Worm (Caenorhabditis elegans): ENCODE data around the gene C25E10.7.

The C25E10.7 gene

DNA sequence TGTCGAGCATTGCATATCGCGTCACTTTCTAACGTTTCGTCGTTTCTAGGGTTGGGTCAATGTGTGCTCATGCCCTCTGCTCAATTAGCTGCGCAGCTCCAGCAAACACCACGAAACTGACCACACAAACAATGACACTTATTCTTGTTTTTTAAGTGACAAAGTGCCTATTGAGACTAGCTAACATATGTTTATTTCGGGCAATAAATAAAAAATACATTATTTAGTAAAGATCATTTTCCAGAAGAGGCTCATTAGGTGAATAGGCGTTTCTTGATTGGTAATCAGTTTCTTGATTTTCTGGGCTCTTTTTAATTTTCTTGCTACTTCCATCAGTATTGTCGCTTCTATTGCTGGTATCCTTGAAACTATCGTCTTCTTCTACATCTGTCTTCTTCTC lies 18.7 kb upstream of the C25E10.7 start, which contains the start of gene T27E4.5:
T27E4.5 (minus strand) TSS at position 101 of the 400 bp plus-strand sequence.
- TF ChIP-seq aha-1 (tag) (peak; percentile 31), mxl-2 (GFP tag; conservative IDR thresholded peaks at IDR 0.05) (no peak), ceh-20 (GFP tag; IDR thresholded peaks at IDR 0.05) (no peak)

DNA sequence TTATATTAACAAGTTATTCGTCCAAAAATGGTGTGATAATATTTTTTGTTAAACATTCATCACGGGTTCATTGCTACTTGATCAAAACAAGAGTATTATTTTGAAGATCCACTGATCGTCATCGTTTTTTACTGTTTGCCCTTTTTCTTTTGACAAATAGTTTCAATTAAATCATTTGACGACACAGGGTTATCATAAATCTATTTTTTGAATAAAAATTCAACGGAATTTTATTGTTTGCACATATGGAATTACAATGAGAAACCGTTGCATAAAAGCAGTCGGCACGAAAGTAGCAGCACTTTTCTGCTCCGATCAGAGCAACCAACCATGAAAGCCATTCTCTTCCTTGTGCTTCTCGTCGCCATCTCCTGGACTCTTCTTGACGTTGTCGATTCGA lies 16.7 kb upstream of the C25E10.7 start, which contains the start of gene fip-2:
fip-2 (plus strand) TSS at position 301 of the 400 bp plus-strand sequence.
- TF ChIP-seq dve-1 (tag; optimal IDR thresholded peaks at IDR 0.05; ENCODE audit: insufficient read depth) (no peak), vab-7 (GFP tag; IDR thresholded peaks at IDR 0.05) (no peak), duxl-1 (tag; optimal IDR thresholded peaks at IDR 0.05; ENCODE audit: poor library complexity) (no peak), nhr-28 (tag; optimal IDR thresholded peaks at IDR 0.05) (no peak), dmd-9 (GFP tag; IDR thresholded peaks at IDR 0.05) (no peak), ceh-82 (tag; optimal IDR thresholded peaks at IDR 0.05) (no peak), ceh-62 (tag; optimal IDR thresholded peaks at IDR 0.05) (no peak), lin-29 (GFP tag; IDR thresholded peaks at IDR 0.05) (no peak), Y48G9A.11 (GFP tag; IDR thresholded peaks at IDR 0.05) (no peak), fos-1 (tag; optimal IDR thresholded peaks at IDR 0.05) (no peak), skn-1 (tag; optimal IDR thresholded peaks at IDR 0.05) (no peak), php-3 (GFP tag; IDR thresholded peaks at IDR 0.05) (no peak), spr-3 (GFP tag; optimal IDR thresholded peaks at IDR 0.05) (no peak), tag-97 (GFP tag; IDR thresholded peaks at IDR 0.05) (no peak), rbr-2 (tag; optimal IDR thresholded peaks at IDR 0.05) (no peak), mdl-1 (tag; optimal IDR thresholded peaks at IDR 0.05) (no peak), lsy-2 (tag; optimal IDR thresholded peaks at IDR 0.05) (no peak), jun-1 (tag; optimal IDR thresholded peaks at IDR 0.05) (no peak), ama-1 (optimal IDR thresholded peaks at IDR 0.05) (no peak), daf-16 (GFP tag; optimal IDR thresholded peaks at IDR 0.05) (no peak), daf-16 (tag; optimal IDR thresholded peaks at IDR 0.05) (no peak)

DNA sequence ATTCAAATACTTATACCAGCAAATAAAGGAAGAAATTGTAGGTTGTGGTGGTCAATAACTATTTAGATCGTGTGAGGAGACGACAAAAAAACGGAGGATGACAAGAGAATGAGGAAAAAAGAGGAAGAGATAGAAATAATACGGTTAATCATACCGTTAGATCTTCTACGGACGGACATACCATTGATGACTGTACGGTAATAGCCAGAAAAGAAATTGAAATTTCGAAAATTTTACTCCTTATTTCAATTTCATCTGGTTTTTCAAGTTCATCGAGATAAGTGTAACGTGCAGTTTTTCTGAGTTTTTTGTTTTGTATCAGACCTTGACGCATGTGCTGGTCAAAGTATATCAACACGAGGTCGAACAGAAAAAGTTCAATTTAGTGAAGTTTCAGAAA lies 14.9 kb upstream of the C25E10.7 start:
- TF ChIP-seq zip-2 (tag; optimal IDR thresholded peaks at IDR 0.05) (no peak), unc-62 (GFP tag; optimal IDR thresholded peaks at IDR 0.05 in 1 of 2) (peak in 1 of 2 experiments; percentile 13), unc-62 (tag; optimal IDR thresholded peaks at IDR 0.05) (no peak)

DNA sequence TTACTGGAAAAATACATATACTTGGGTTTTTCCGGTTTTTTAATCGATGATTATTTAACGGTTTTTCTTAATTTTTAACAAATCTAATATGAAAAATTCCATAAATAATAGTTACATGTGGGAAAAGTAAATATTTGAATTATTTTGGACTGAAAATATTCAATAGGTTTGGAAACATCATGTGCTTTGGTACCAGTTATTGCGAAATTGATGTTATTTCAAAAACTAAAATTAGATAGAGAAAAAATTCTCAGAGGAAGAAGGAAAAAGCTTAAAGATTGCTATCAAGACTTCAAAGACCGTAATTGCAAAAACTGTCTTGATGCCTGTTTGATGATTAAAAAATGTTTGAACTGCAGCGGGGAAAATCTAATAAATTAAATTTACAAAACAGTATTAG lies 14.0 kb upstream of the C25E10.7 start:
- TF ChIP-seq zfp-2 (tag; optimal IDR thresholded peaks at IDR 0.05) (no peak), fos-1 (tag; optimal IDR thresholded peaks at IDR 0.05) (no peak), F26F4.8 (GFP tag; conservative IDR thresholded peaks at IDR 0.05) (no peak), unc-62 (GFP tag; optimal IDR thresholded peaks at IDR 0.05 in 1 of 2) (peak in 1 of 2 experiments; percentile 70), unc-62 (tag; optimal IDR thresholded peaks at IDR 0.05) (no peak), hlh-30 (tag; optimal IDR thresholded peaks at IDR 0.05; ENCODE audit: insufficient read depth) (no peak), unc-130 (GFP tag; optimal IDR thresholded peaks at IDR 0.05) (no peak), nhr-11 (tag; optimal IDR thresholded peaks at IDR 0.05) (no peak)

DNA sequence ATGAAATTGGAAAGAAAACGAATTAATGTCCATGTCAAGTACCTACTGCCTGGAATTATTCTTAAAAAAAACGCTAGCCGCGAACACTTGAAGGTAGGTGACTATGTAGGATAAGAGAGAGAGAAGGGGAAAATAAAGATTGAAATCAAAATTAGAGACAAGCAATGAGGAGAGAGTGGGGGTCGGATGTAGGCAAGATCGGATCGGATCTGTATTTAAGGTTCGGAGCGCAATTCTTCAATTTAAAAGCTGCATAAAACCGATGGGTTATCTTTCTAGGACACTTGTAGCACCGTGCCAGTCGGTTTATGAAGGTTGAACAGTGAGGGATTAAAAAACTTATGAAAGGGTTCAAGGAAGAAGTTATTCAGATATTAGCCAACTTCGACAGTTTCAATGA lies 12.1 kb upstream of the C25E10.7 start:
- TF ChIP-seq duxl-1 (tag; optimal IDR thresholded peaks at IDR 0.05; ENCODE audit: poor library complexity) (no peak), nhr-41 (GFP tag; IDR thresholded peaks at IDR 0.05) (no peak), R02D3.7 (tag; optimal IDR thresholded peaks at IDR 0.05) (no peak)

DNA sequence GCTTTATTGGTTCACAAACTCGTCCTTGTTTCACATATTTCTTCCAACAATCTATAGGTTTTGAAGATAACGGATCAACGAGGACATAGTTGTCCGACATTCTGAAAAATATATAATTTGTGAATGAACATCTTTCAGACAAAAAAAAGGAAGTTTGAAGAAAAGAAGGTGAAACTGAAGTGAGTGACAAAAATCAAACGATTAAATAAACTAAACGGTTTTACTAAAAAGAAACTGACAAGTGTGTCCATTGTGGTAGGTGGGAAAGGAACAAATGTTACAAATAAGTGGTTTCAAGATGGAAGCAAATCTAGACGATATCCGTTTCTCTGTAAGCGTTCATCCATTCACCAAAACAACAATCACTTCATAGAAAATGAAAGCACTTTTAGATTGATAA lies 11.3 kb upstream of the C25E10.7 start, which contains the start of gene C25E10.12:
C25E10.12 (minus strand) TSS at position 101 of the 400 bp plus-strand sequence.
- TF ChIP-seq ctbp-1 (GFP tag; IDR thresholded peaks at IDR 0.05) (no peak), unc-130 (GFP tag; optimal IDR thresholded peaks at IDR 0.05) (no peak), duxl-1 (tag; optimal IDR thresholded peaks at IDR 0.05; ENCODE audit: poor library complexity) (no peak), hlh-30 (tag; optimal IDR thresholded peaks at IDR 0.05; ENCODE audit: insufficient read depth) (no peak), mes-2 (tag; optimal IDR thresholded peaks at IDR 0.05; ENCODE audit: poor library complexity, severe bottlenecking) (no peak), sdz-12 (GFP tag; optimal IDR thresholded peaks at IDR 0.05) (no peak), set-16 (GFP tag; IDR thresholded peaks at IDR 0.05) (no peak), zip-11 (GFP tag; IDR thresholded peaks at IDR 0.05) (no peak), spr-1 (tag; optimal IDR thresholded peaks at IDR 0.05) (no peak), zag-1 (tag; optimal IDR thresholded peaks at IDR 0.05) (no peak), hmg-1.1 (GFP tag; IDR thresholded peaks at IDR 0.05) (no peak), fkh-10 (GFP tag; optimal IDR thresholded peaks at IDR 0.05) (no peak), nhr-111 (GFP tag; optimal IDR thresholded peaks at IDR 0.05) (no peak), dmd-6 (GFP tag; IDR thresholded peaks at IDR 0.05) (no peak)

Measured in whole organism, L4 larva.